Fruit fly (Drosophila melanogaster) whole organism, pupa: ENCODE measurements around the gene GstD8.

Experiments used
- CG10348 ChIP-seq: fragments of 200-800 bp; sonication (Bioruptor generic); IDR thresholded peaks from 2 replicates; pipeline ENCODE4 v1.3.6; 2022; ENCODE audit warnings: missing biosample characterization, missing genetic modification characterization
- CG12605 ChIP-seq: fragments of 200-800 bp; sonication (Bioruptor generic); IDR thresholded peaks from 2 replicates; pipeline ENCODE4 v1.3.6; 2022; ENCODE audit warnings: missing biosample characterization, missing genetic modification characterization
- CG13204 ChIP-seq: fragments of 200-800 bp; sonication (Bioruptor generic); optimal IDR thresholded peaks from 2 replicates; lab custom pipeline; 2018; ENCODE audit warnings: missing biosample characterization, mild to moderate bottlenecking, missing genetic modification characterization, moderate library complexity
- CG14655 ChIP-seq: fragments of 200-800 bp; sonication (Bioruptor generic); optimal IDR thresholded peaks from 3 replicates; lab custom pipeline; 2017; ENCODE audit warnings: mild to moderate bottlenecking, missing biosample characterization, missing genetic modification reagents, missing genetic modification characterization
- CG15710 ChIP-seq: fragments of 200-800 bp; sonication (Bioruptor generic); optimal IDR thresholded peaks from 2 replicates; lab custom pipeline; 2018; ENCODE audit warnings: missing biosample characterization, mild to moderate bottlenecking, missing genetic modification characterization, moderate library complexity
- CG17806 ChIP-seq: fragments of 200-800 bp; sonication (Bioruptor generic); optimal IDR thresholded peaks from 2 replicates; lab custom pipeline; 2018; ENCODE audit warnings: missing biosample characterization, mild to moderate bottlenecking, missing genetic modification characterization, moderate library complexity
- CG32121 ChIP-seq: fragments of 200-800 bp; sonication (Bioruptor generic); IDR thresholded peaks from 2 replicates; pipeline ENCODE4 v1.3.6; 2022; ENCODE audit warnings: missing biosample characterization, missing genetic modification characterization
- CG34367 ChIP-seq: fragments of 200-800 bp; sonication (Bioruptor generic); optimal IDR thresholded peaks from 2 replicates; lab custom pipeline; 2018; ENCODE audit warnings: missing biosample characterization, mild to moderate bottlenecking, missing genetic modification characterization
- CG4496 ChIP-seq: fragments of 200-800 bp; sonication (Bioruptor generic); IDR thresholded peaks from 3 replicates; pipeline ENCODE4 v1.3.6; 2022; ENCODE audit warnings: missing biosample characterization, missing genetic modification characterization
- CG8159 ChIP-seq: fragments of 200-800 bp; sonication (Bioruptor generic); optimal IDR thresholded peaks from 3 replicates; lab custom pipeline; 2018; ENCODE audit warnings: missing biosample characterization, mild to moderate bottlenecking, missing genetic modification characterization, moderate library complexity
- CG8301 ChIP-seq: fragments of 200-800 bp; sonication (Bioruptor generic); optimal IDR thresholded peaks from 2 replicates; lab custom pipeline; 2018; ENCODE audit warnings: missing biosample characterization, mild to moderate bottlenecking, missing genetic modification characterization
- CG9948 ChIP-seq: fragments of 200-800 bp; sonication (Bioruptor generic); optimal IDR thresholded peaks from 2 replicates; lab custom pipeline; 2018; ENCODE audit warnings: missing biosample characterization, mild to moderate bottlenecking, missing genetic modification characterization, moderate library complexity
- D1 ChIP-seq: fragments of 200-800 bp; sonication (Bioruptor generic); optimal IDR thresholded peaks from 2 replicates; lab custom pipeline; 2018; ENCODE audit warnings: missing biosample characterization, mild to moderate bottlenecking, missing genetic modification characterization, moderate library complexity
- EcR ChIP-seq: fragments of 200-800 bp; sonication (Bioruptor generic); optimal IDR thresholded peaks from 3 replicates; lab custom pipeline; 2019; ENCODE audit warnings: missing biosample characterization, missing genetic modification characterization, mild to moderate bottlenecking, moderate library complexity, missing genetic modification reagents
- Ets98B ChIP-seq: fragments of 200-800 bp; sonication (Bioruptor generic); IDR thresholded peaks from 2 replicates; pipeline ENCODE4 v1.3.6; 2022; ENCODE audit warnings: missing biosample characterization, missing genetic modification characterization
- Pif1A ChIP-seq: fragments of 200-800 bp; sonication (Bioruptor generic); optimal IDR thresholded peaks from 3 replicates; lab custom pipeline; 2016; ENCODE audit warnings: missing biosample characterization, missing genetic modification characterization
- Pif1B ChIP-seq: fragments of 200-800 bp; sonication (Bioruptor generic); optimal IDR thresholded peaks from 3 replicates; lab custom pipeline; 2016; ENCODE audit warnings: missing biosample characterization, missing genetic modification characterization
- Snoo ChIP-seq: fragments of 200-800 bp; sonication (Bioruptor generic); optimal IDR thresholded peaks from 3 replicates; lab custom pipeline; 2017; ENCODE audit warnings: missing biosample characterization, mild to moderate bottlenecking, missing genetic modification characterization, inconsistent platforms
- fd96Ca ChIP-seq: fragments of 200-800 bp; sonication (Bioruptor generic); IDR thresholded peaks from 3 replicates; pipeline ENCODE4 v1.3.6; 2022; ENCODE audit warnings: missing biosample characterization, missing genetic modification characterization
- gl ChIP-seq: fragments of 200-800 bp; sonication (Bioruptor generic); optimal IDR thresholded peaks from 2 replicates; lab custom pipeline; 2018; ENCODE audit warnings: missing biosample characterization, mild to moderate bottlenecking, missing genetic modification characterization
- rn ChIP-seq: fragments of 200-800 bp; sonication (Bioruptor generic); IDR thresholded peaks from 2 replicates; pipeline ENCODE4 v1.3.6; 2022; ENCODE audit warnings: missing biosample characterization, missing genetic modification characterization

GstD8 gene

DNA sequence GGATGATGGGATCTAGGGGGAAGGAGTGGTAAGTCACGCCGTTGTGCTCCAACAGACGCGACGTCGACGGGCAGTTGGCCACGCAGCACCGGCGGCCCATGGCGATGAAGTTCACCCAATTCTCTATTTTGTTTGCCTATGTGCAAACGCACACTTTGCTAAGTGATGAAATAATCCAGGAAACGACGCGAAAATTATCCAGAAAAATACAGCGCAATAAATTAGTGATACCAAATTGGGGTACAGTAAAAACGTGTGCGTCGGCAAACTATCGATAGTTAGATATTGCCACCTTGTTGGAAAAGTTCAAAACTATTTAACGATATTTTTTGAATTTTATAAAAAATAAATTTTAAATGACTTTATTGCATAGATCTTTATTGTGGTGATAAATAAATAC, 23.8 kb upstream of the GstD8 start, which contains the start of gene MBD-R2:
Gene MBD-R2 (minus strand): TSS at position 222 of the 400 bp plus-strand sequence.
- TF ChIP-seq Ets98B (GFP tag; lab: Robert Waterston, UW) (no peak), Pif1B (GFP tag; lab: Kevin White, UChicago) (no peak), CG4496 (GFP tag; lab: Robert Waterston, UW) (no peak), rn (GFP tag; lab: Robert Waterston, UW) (no peak), CG14655 (GFP tag; lab: Kevin White, UChicago) (no peak), Snoo (tag; lab: Kevin White, UChicago) (no peak), CG15710 (tag; lab: Kevin White, UChicago) (no peak), CG10348 (GFP tag; lab: Robert Waterston, UW) (no peak), CG34367 (no peak), EcR (no peak), fd96Ca (GFP tag; lab: Robert Waterston, UW) (no peak), CG8301 (no peak), D1 (tag; lab: Kevin White, UChicago) (no peak), CG32121 (GFP tag; lab: Robert Waterston, UW) (no peak), CG17806 (tag; lab: Kevin White, UChicago) (no peak), CG12605 (GFP tag; lab: Robert Waterston, UW) (no peak), Pif1A (no peak)

dm6 chr3R:12359837-12360236, 20.0 kb upstream of the GstD8 start, which contains the start of gene CG4115:
TSS of gene CG4115 (plus strand) at chr3R:12360008.
- TF ChIP-seq D1 (tag; lab: Kevin White, UChicago) (no peak), CG15710 (tag; lab: Kevin White, UChicago) (no peak), rn (GFP tag; lab: Robert Waterston, UW) (no peak), Ets98B (GFP tag; lab: Robert Waterston, UW) (peak; percentile 33; the same call in 1 of the 2 replicates)

dm6 chr3R:12361962-12362497, 17.8 kb upstream of the GstD8 start:
- TF ChIP-seq CG13204 (GFP tag; lab: Kevin White, UChicago) (no peak), CG8301 (no peak), gl (tag; lab: Kevin White, UChicago) (no peak), Pif1A (no peak), CG4496 (GFP tag; lab: Robert Waterston, UW) (no peak), CG10348 (GFP tag; lab: Robert Waterston, UW) (no peak), CG12605 (GFP tag; lab: Robert Waterston, UW) (no peak), CG9948 (tag; lab: Kevin White, UChicago) (no peak), EcR (no peak), CG14655 (GFP tag; lab: Kevin White, UChicago) (no peak), Ets98B (GFP tag; lab: Robert Waterston, UW) (no peak), Pif1B (GFP tag; lab: Kevin White, UChicago) (no peak), D1 (tag; lab: Kevin White, UChicago) (no peak), rn (GFP tag; lab: Robert Waterston, UW) (no peak), Snoo (tag; lab: Kevin White, UChicago) (no peak), CG17806 (tag; lab: Kevin White, UChicago) (no peak), CG8159 (no peak), CG15710 (tag; lab: Kevin White, UChicago) (no peak)
- TF ChIP-seq, all 21 proteins: peak for 0

DNA sequence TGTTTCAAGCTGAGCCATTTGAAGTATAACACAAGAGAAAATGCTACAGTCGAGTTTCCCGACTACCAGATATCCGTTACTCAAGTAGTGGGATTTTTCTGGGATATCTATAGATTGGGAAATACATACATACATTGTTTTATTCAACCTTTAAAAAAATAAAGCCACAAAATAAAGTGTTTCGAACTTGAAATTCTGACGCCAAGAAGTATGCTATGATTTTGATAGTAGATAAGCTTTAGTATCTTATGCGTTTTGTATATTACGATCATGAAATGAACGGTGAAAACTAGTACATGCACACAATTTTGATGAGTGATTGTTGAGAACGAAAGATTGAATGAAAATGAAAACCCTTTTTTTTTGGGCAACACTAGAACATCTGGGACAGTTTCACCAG, 16.3 kb upstream of the GstD8 start:
- TF ChIP-seq CG10348 (GFP tag; lab: Robert Waterston, UW) (no peak), CG34367 (no peak), EcR (no peak), rn (GFP tag; lab: Robert Waterston, UW) (no peak), CG14655 (GFP tag; lab: Kevin White, UChicago) (no peak), Pif1B (GFP tag; lab: Kevin White, UChicago) (no peak), CG32121 (GFP tag; lab: Robert Waterston, UW) (no peak), CG17806 (tag; lab: Kevin White, UChicago) (no peak), Pif1A (no peak), CG12605 (GFP tag; lab: Robert Waterston, UW) (no peak), Ets98B (GFP tag; lab: Robert Waterston, UW) (no peak), gl (tag; lab: Kevin White, UChicago) (no peak)
- TF ChIP-seq, all 21 proteins: peak for 0

DNA sequence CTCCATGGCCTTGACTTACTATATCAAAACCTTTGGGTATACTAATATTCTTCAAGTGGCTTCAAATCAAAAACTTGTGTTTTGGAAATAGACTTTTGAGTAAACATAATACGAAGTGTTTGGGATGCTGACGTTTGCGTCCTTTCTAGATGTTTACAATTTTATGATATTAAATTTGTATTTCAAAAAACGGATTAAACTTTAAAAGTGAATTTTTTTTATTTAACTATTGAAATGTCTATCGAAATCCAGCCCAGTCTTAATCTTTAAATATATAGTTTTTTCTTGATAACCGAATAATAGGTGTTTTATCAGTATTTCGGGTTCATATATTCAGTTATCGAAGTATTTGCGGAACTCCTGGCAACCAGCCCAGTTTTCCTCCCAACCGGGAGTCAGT, 15.2 kb upstream of the GstD8 start, which contains the start of gene Tim17a1:
Gene Tim17a1 (minus strand): TSS at position 101 of the 400 bp plus-strand sequence.
- no peak for TF ChIP-seq CG14655 (GFP tag; lab: Kevin White, UChicago)
- no peak for TF ChIP-seq CG9948 (tag; lab: Kevin White, UChicago)
- TF ChIP-seq CG15710 (tag; lab: Kevin White, UChicago): no peak
- no peak for TF ChIP-seq CG4496 (GFP tag; lab: Robert Waterston, UW)
- no peak for TF ChIP-seq fd96Ca (GFP tag; lab: Robert Waterston, UW)
- TF ChIP-seq EcR: no peak
- TF ChIP-seq Pif1B (GFP tag; lab: Kevin White, UChicago): no peak
- TF ChIP-seq CG34367: no peak
- TF ChIP-seq, all 21 proteins: peak for 0

DNA sequence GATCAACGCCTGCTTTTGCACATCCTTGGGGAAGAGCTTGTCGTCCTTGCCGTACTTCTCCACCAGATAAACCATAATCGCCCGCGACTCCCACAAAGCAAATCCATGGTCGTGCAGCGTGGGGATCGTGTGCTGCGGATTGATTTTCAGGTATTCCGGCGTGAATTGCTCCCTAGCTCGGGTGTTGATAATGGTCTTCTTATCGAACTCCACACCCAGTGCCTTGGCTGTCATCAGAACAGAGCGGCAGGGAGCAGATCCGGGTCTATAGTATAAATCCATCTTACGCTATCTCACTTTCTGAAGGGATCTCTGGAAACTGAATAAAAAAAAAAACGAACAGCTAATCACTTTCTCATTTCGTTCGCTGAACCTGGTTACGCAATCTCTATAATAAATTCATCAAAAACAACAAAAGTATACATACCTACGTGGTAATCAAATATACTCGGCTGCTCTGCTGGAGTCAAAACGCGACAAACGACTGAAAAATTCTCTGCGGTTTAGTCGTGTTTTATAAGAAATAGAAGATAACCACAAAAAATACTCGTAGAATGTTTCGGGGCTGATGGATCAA, 14.5 kb upstream of the GstD8 start, which contains the start of gene GstD10:
Gene GstD10 (minus strand): TSS at position 472 of the 577 bp plus-strand sequence.
- no peak for TF ChIP-seq CG17806 (tag; lab: Kevin White, UChicago)
- no peak for TF ChIP-seq D1 (tag; lab: Kevin White, UChicago)
- TF ChIP-seq CG14655 (GFP tag; lab: Kevin White, UChicago): no peak
- no peak for TF ChIP-seq CG4496 (GFP tag; lab: Robert Waterston, UW)
- TF ChIP-seq fd96Ca (GFP tag; lab: Robert Waterston, UW): no peak
- no peak for TF ChIP-seq gl (tag; lab: Kevin White, UChicago)
- TF ChIP-seq CG9948 (tag; lab: Kevin White, UChicago): no peak
- no peak for TF ChIP-seq CG15710 (tag; lab: Kevin White, UChicago)
- TF ChIP-seq rn (GFP tag; lab: Robert Waterston, UW): no peak
- no peak for TF ChIP-seq Pif1A
- TF ChIP-seq CG32121 (GFP tag; lab: Robert Waterston, UW): no peak
- no peak for TF ChIP-seq Pif1B (GFP tag; lab: Kevin White, UChicago)
- TF ChIP-seq CG34367: no peak
- no peak for TF ChIP-seq CG8301
- no peak for TF ChIP-seq CG12605 (GFP tag; lab: Robert Waterston, UW)
- no peak for TF ChIP-seq CG8159
- no peak for TF ChIP-seq Ets98B (GFP tag; lab: Robert Waterston, UW)
